Worm (Caenorhabditis elegans): ENCODE results near the gene tps-1.

DNA sequence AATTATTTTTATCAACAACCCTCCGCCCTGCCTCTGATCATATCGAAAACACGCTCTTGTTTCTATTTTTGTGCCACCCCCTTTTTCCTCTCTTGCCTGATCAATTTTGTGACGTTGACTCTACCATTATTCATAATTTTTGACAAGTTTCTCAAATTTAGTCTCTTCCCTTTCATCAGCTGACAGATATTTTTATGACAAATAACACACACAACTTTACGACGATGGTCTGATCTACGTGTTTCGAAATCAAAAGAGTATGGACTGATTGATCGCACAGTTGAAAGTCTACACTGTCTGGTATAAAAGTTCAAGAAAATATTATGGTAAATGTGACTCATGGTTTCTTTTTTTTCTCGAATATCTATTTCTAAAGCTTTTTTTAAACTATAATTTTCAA, 43.5 kb upstream of the tps-1 start:
- no peak for TF ChIP-seq snpc-4 (GFP tag; optimal IDR thresholded peaks at IDR 0.05)
- no peak for TF ChIP-seq snpc-4 (tag; optimal IDR thresholded peaks at IDR 0.05)
- no peak for TF ChIP-seq ama-1 (optimal IDR thresholded peaks at IDR 0.05)
- no peak for TF ChIP-seq ama-1 (GFP tag; optimal IDR thresholded peaks at IDR 0.05)
- TF ChIP-seq atf-7 (tag; optimal IDR thresholded peaks at IDR 0.05): no peak
- no peak for TF ChIP-seq him-1 (tag; optimal IDR thresholded peaks at IDR 0.05)
- TF ChIP-seq ceh-40 (GFP tag; IDR thresholded peaks at IDR 0.05): no peak

Measured in whole organism, young adult.